Worm (Caenorhabditis elegans) whole organism, L1 larva: ENCODE results near the gene Y39B6A.29.
"Not testable (repeated sequence)": the region's sequence is repeated elsewhere in the genome, so short reads cannot be mapped to it uniquely, and the experiment has no call there.

Experiments used
- C16A3.4 ChIP-seq: fragments of 150-350 bp; optimal IDR thresholded peaks from 2 replicates; lab custom pipeline; 2014; ENCODE audit warnings: missing biosample characterization, missing genetic modification characterization
- F16B12.6 ChIP-seq: fragments of 150-350 bp; optimal IDR thresholded peaks from 2 replicates; lab custom pipeline; 2014; ENCODE audit warnings: missing biosample characterization, missing genetic modification characterization
- Y116A8C.19 ChIP-seq: sonication (generic microtip); optimal IDR thresholded peaks from 2 replicates; lab custom pipeline; 2016; ENCODE audit warnings: missing compliant biosample characterization, missing genetic modification characterization, borderline replicate concordance
- alr-1 ChIP-seq: fragments of 200-800 bp; sonication (Bioruptor generic); optimal IDR thresholded peaks from 2 replicates; lab custom pipeline; 2018; ENCODE audit warnings: borderline replicate concordance, mild to moderate bottlenecking, missing genetic modification characterization, missing compliant biosample characterization
- blmp-1 ChIP-seq: fragments of 150-350 bp; optimal IDR thresholded peaks from 2 replicates; lab custom pipeline; 2014; ENCODE audit warnings: missing biosample characterization, missing genetic modification characterization
- ceh-82 ChIP-seq, 3 experiments: fragments of 150-350 bp in 1 of 3; sonication (generic microtip) in 2 of 3; optimal IDR thresholded peaks; 2 replicates each; lab custom pipeline; 2014 to 2017; ENCODE audit warnings: missing biosample characterization in 3 of 3, missing genetic modification characterization in 3 of 3
- ceh-90 ChIP-seq: sonication (generic microtip); optimal IDR thresholded peaks from 2 replicates; lab custom pipeline; 2016; ENCODE audit warnings: missing genetic modification characterization, missing compliant biosample characterization
- dpl-1 ChIP-seq, 3 experiments: fragments of 150-350 bp in 2 of 3; sonication (generic microtip) in 1 of 3; optimal IDR thresholded peaks; 2 replicates each; lab custom pipeline; 2014 to 2017; ENCODE audit warnings: missing biosample characterization in 3 of 3, missing genetic modification characterization in 3 of 3, missing genetic modification reagents in 3 of 3
- efl-1 ChIP-seq, 4 experiments: fragments of 150-350 bp; optimal IDR thresholded peaks in 3 of 4; peaks in 1 of 4; 1 replicate in 1 of 4; 2 replicates in 3 of 4; lab custom pipeline; 2014; ENCODE audit warnings: missing biosample characterization in 2 of 4, missing genetic modification characterization in 2 of 4, missing genetic modification reagents in 2 of 4
- egl-27 ChIP-seq, 2 experiments: fragments of 150-350 bp in 1 of 2; sonication (generic microtip); optimal IDR thresholded peaks; 3 replicates each; lab custom pipeline; 2017 to 2018; ENCODE audit warnings: missing biosample characterization in 2 of 2, missing genetic modification characterization in 2 of 2, missing genetic modification reagents in 2 of 2
- elt-3 ChIP-seq, 6 experiments: fragments of 150-350 bp in 1 of 6; sonication (generic microtip); optimal IDR thresholded peaks; 2 replicates each; lab custom pipeline; 2017 to 2018; ENCODE audit warnings: missing biosample characterization in 6 of 6, missing genetic modification characterization in 6 of 6, inconsistent platforms in 1 of 6
- fkh-10 ChIP-seq: sonication (generic microtip); optimal IDR thresholded peaks from 2 replicates; lab custom pipeline; 2017; ENCODE audit warnings: missing biosample characterization, missing genetic modification reagents, missing genetic modification characterization
- fkh-4 ChIP-seq: sonication (generic microtip); optimal IDR thresholded peaks from 2 replicates; lab custom pipeline; 2016; ENCODE audit warnings: missing compliant biosample characterization, missing genetic modification characterization, borderline replicate concordance
- fos-1 ChIP-seq: fragments of 150-350 bp; optimal IDR thresholded peaks from 2 replicates; lab custom pipeline; 2014; ENCODE audit warnings: missing biosample characterization, missing genetic modification characterization
- hlh-4 ChIP-seq: sonication (generic microtip); optimal IDR thresholded peaks from 2 replicates; lab custom pipeline; 2016; ENCODE audit warnings: mild to moderate bottlenecking, missing genetic modification characterization, missing compliant biosample characterization
- isw-1 ChIP-seq: fragments of 200-800 bp; sonication (Bioruptor generic); IDR thresholded peaks from 2 replicates; pipeline ENCODE4 v1.3.6; 2022; ENCODE audit warnings: missing genetic modification characterization, missing compliant biosample characterization
- lin-13 ChIP-seq: fragments of 150-350 bp; optimal IDR thresholded peaks from 2 replicates; lab custom pipeline; 2014; ENCODE audit warnings: missing biosample characterization, missing genetic modification reagents, missing genetic modification characterization
- lir-3 ChIP-seq: sonication (generic microtip); optimal IDR thresholded peaks from 2 replicates; lab custom pipeline; 2016; ENCODE audit warnings: mild to moderate bottlenecking, missing genetic modification characterization, moderate library complexity, missing compliant biosample characterization; ENCODE audit not compliant: poor library complexity
- lsy-2 ChIP-seq, 2 experiments: fragments of 150-350 bp; optimal IDR thresholded peaks; 2 replicates each; lab custom pipeline; 2014; ENCODE audit warnings: missing biosample characterization in 2 of 2, missing genetic modification characterization in 2 of 2
- mab-9 ChIP-seq: fragments of 200-800 bp; sonication (Bioruptor generic); IDR thresholded peaks from 2 replicates; pipeline ENCODE4 v1.3.6; 2022; ENCODE audit warnings: missing genetic modification reagents, missing genetic modification characterization, missing compliant biosample characterization
- mdl-1 ChIP-seq, 2 experiments: fragments of 150-350 bp; optimal IDR thresholded peaks; 2 replicates each; lab custom pipeline; 2014 to 2017; ENCODE audit warnings: missing biosample characterization in 2 of 2, missing genetic modification characterization in 2 of 2, inconsistent platforms in 1 of 2
- nhr-12 ChIP-seq: sonication (generic microtip); optimal IDR thresholded peaks from 2 replicates; lab custom pipeline; 2017; ENCODE audit warnings: missing biosample characterization, missing genetic modification characterization
- nhr-19 ChIP-seq: fragments of 200-800 bp; sonication (Bioruptor generic); conservative IDR thresholded peaks from 2 replicates; pipeline ENCODE4 v1.3.6; 2022; ENCODE audit warnings: missing genetic modification characterization, missing compliant biosample characterization
- nhr-71 ChIP-seq: sonication (generic microtip); optimal IDR thresholded peaks from 2 replicates; lab custom pipeline; 2016; ENCODE audit warnings: mild to moderate bottlenecking, missing genetic modification characterization, moderate library complexity, missing compliant biosample characterization
- nhr-85 ChIP-seq: sonication (generic microtip); peaks from one replicate; lab custom pipeline; 2016; ENCODE audit warnings: missing genetic modification characterization, inconsistent platforms, missing compliant biosample characterization
- rnt-1 ChIP-seq: sonication (generic microtip); optimal IDR thresholded peaks from 2 replicates; lab custom pipeline; 2016; ENCODE audit warnings: mild to moderate bottlenecking, missing genetic modification characterization, moderate library complexity, missing compliant biosample characterization
- sptf-1 ChIP-seq: fragments of 150-350 bp; optimal IDR thresholded peaks from 2 replicates; lab custom pipeline; 2014; ENCODE audit warnings: missing biosample characterization, missing genetic modification characterization
- sup-37 ChIP-seq: fragments of 200-800 bp; sonication (Bioruptor generic); optimal IDR thresholded peaks from 2 replicates; lab custom pipeline; 2018; ENCODE audit warnings: mild to moderate bottlenecking, missing genetic modification characterization, missing compliant biosample characterization
- swsn-7 ChIP-seq: sonication (generic microtip); optimal IDR thresholded peaks from 2 replicates; lab custom pipeline; 2016; ENCODE audit warnings: missing genetic modification characterization, missing compliant biosample characterization
- unc-30 ChIP-seq: sonication (generic microtip); optimal IDR thresholded peaks from 2 replicates; lab custom pipeline; 2017; ENCODE audit warnings: missing biosample characterization, missing genetic modification characterization
- unc-62 ChIP-seq: fragments of 150-350 bp; optimal IDR thresholded peaks from 2 replicates; lab custom pipeline; 2014; ENCODE audit warnings: missing biosample characterization, missing genetic modification reagents, missing genetic modification characterization
- zag-1 ChIP-seq: fragments of 150-350 bp; optimal IDR thresholded peaks from 2 replicates; lab custom pipeline; 2014; ENCODE audit warnings: missing biosample characterization, missing genetic modification characterization

Y39B6A.29 gene

DNA sequence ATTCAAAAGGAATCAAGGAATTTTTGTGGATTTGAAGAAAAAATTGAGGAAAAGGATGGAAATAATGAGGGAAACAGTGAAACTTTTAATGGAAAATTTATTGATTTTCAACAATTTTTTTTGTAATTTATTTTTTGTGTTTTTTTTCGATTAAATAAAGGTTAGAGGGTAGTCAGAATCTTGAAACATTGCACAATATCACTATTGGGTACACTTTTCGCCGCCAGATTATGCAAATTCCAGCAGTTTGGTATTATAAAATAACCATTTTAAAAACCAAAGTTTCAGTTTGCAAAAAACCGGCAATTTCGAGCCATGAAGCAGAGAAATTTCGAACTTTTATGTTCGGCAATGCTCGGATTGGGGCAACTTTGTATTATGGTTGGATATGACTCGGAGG is 6.9 kb upstream of the Y39B6A.29 start, which contains the start of gene Y39B6A.27:
Gene Y39B6A.27, plus strand, starts transcription at position 301 of the 400 bp plus-strand sequence.
- TF ChIP-seq Y116A8C.19 (tag; lab: Kevin White, UChicago) (no peak), dpl-1 (GFP tag; optimal IDR thresholded peaks at IDR 0.05; lab: Kevin White, UChicago) (no peak), fos-1 (tag; lab: Kevin White, UChicago) (no peak), mdl-1 (tag; optimal IDR thresholded peaks at IDR 0.05; lab: Kevin White, UChicago) (no peak)

DNA sequence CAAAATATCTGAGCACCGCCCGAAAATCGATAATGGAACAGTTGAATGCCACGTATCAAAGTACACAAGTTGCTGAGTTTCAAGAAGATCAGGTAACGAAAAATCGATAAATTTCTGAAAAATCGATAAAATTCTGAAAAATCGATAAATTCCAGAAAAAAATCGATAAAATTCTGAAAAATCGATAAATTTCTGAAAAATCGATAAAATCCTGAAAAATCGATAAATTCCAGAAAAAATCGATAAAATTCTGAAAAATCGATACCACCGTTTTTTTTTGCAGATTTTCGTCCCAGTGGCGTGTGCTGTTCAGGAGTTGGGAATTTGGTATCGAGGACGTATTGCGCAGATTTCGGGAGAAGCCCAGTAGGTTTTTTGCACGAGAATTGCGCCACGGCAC is 2.8 kb upstream of the Y39B6A.29 start:
- TF ChIP-seq nhr-85 (tag; lab: Kevin White, UChicago): no peak
- TF ChIP-seq elt-3 (tag; optimal IDR thresholded peaks at IDR 0.05; lab: Kevin White, UChicago): no peak
- no peak for TF ChIP-seq rnt-1
- TF ChIP-seq nhr-19 (GFP tag; lab: Robert Waterston, UW): no peak
- no peak for TF ChIP-seq ceh-82 (tag; optimal IDR thresholded peaks at IDR 0.05; lab: Kevin White, UChicago)
- no peak for TF ChIP-seq swsn-7 (tag; lab: Kevin White, UChicago)
- TF ChIP-seq ceh-90 (tag; lab: Kevin White, UChicago): no peak
- no peak for TF ChIP-seq sptf-1 (tag; lab: Kevin White, UChicago)
- no peak for TF ChIP-seq fkh-10 (GFP tag; lab: Kevin White, UChicago)
- no peak for TF ChIP-seq egl-27 (tag; optimal IDR thresholded peaks at IDR 0.05; lab: Kevin White, UChicago)
- no peak for TF ChIP-seq unc-62 (GFP tag; lab: Kevin White, UChicago)
- TF ChIP-seq C16A3.4: no peak
- TF ChIP-seq nhr-71: no peak
- TF ChIP-seq unc-30 (tag; lab: Kevin White, UChicago): no peak
- TF ChIP-seq mab-9 (GFP tag; lab: Robert Waterston, UW): no peak
- no peak for TF ChIP-seq alr-1 (tag; lab: Kevin White, UChicago)
- TF ChIP-seq sup-37 (GFP tag; lab: Kevin White, UChicago): no peak
- no peak for TF ChIP-seq isw-1

DNA sequence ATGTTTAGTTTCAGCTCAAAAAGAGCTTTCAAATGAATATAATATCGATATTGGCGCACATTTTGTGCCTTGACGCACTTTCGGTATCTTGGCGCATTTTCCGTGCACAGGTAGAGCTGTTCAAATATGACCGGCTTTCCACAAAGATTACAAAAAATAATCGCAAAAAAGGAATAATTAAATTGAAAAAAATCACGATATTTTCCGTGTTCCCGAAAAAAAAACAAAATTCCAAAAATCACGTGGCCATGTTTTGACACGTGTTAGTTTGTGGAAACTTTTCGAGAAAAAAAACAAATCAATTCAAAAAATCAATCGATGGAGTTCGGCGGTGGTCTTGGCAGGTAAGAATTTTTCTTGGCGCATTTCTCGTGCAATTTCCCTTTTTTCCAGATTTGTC is 1.6 kb upstream of the Y39B6A.29 start, which contains the start of gene Y39B6A.25:
Gene Y39B6A.25, plus strand, starts transcription at position 301 of the 400 bp plus-strand sequence.
- TF ChIP-seq efl-1 (optimal IDR thresholded peaks at IDR 0.05; lab: Kevin White, UChicago) (no peak), efl-1 (GFP tag; optimal IDR thresholded peaks at IDR 0.05 in 1 of 2; lab: Kevin White, UChicago) (peak in 1 of 2 experiments; percentile 78), hlh-4 (tag; lab: Kevin White, UChicago) (no peak)
- TF ChIP-seq, all 84 proteins: peak for 1

DNA sequence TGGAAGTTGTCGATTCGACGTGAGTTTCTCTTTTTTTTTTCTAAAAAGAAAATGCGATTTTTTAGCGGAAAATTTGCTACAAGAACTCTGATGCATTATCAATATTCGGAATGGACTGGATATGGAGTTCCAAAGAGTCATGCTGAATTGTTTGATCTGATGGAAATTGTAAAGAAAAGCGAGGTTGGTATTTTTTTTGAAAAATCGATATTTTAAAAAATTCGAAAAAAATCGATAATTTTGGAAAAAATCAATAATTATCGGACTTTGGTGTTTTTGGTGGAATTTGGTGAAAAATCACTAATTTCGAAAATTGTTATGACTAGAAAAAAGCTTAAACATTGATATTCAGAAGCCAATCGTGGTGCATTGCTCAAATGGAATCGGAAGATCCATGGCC is 5.3 kb downstream of the Y39B6A.29 start:
- TF ChIP-seq nhr-12 (tag; lab: Kevin White, UChicago): no peak
- no peak for TF ChIP-seq alr-1 (tag; lab: Kevin White, UChicago)
- TF ChIP-seq lin-13 (GFP tag; lab: Kevin White, UChicago): no peak
- no peak for TF ChIP-seq F16B12.6 (tag; lab: Kevin White, UChicago)
- no peak for TF ChIP-seq zag-1 (tag; lab: Kevin White, UChicago)
- no peak for TF ChIP-seq lsy-2 (tag; optimal IDR thresholded peaks at IDR 0.05; lab: Kevin White, UChicago)
- no peak for TF ChIP-seq lir-3 (tag; lab: Kevin White, UChicago)
- TF ChIP-seq dpl-1 (GFP tag; optimal IDR thresholded peaks at IDR 0.05; lab: Kevin White, UChicago): no peak
- no peak for TF ChIP-seq blmp-1 (tag; lab: Kevin White, UChicago)
- TF ChIP-seq, all 84 proteins: peak for 0

DNA sequence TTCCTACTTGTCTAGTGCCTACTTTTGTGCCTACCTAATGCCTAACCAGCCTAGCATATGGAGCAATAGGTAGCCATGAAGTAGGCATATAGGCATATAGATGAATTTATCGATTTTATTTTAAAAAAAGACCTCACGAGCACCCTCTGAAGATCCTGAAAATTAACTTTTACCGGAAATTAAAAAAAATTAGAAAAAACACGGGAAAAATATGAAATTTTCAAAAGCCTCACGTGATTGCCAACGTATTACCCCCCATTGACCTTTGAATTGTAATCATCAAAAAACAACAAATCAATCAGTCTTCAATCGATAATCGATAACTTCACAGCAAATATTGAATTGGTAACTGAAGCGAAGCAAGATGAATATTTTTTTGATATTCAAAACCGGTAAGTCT is 10.3 kb downstream of the Y39B6A.29 start, which contains the start of gene Y39B6A.30:
Gene Y39B6A.30, plus strand, starts transcription at position 301 of the 400 bp plus-strand sequence.
- not testable (repeated sequence) for TF ChIP-seq alr-1 (tag; lab: Kevin White, UChicago); isw-1; fkh-4 (tag; lab: Kevin White, UChicago)
- TF ChIP-seq, all 84 proteins: peak for 0; not testable (repeated sequence) for 84
